Worm (Caenorhabditis elegans) whole organism, late embryonic: ENCODE measurements around the gene K01D12.8.
A peak's percentile ranks its signal among the peaks of the same experiment; 100 is the strongest.

Experiments used
- dmd-4 ChIP-seq: sonication (generic microtip); optimal IDR thresholded peaks from 2 replicates; lab custom pipeline; 2016; ENCODE audit warnings: borderline replicate concordance, missing genetic modification characterization, missing compliant biosample characterization
- elt-2 ChIP-seq: sonication (generic microtip); optimal IDR thresholded peaks from 2 replicates; lab custom pipeline; 2016; ENCODE audit warnings: missing genetic modification reagents, missing genetic modification characterization, missing compliant biosample characterization
- elt-4 ChIP-seq: sonication (generic microtip); optimal IDR thresholded peaks from 2 replicates; lab custom pipeline; 2016; ENCODE audit warnings: missing genetic modification characterization, missing compliant biosample characterization
- madf-2 ChIP-seq: sonication (generic microtip); optimal IDR thresholded peaks from 2 replicates; lab custom pipeline; 2017; ENCODE audit warnings: missing genetic modification characterization, missing compliant biosample characterization
- pha-2 ChIP-seq: sonication (generic microtip); optimal IDR thresholded peaks from 2 replicates; lab custom pipeline; 2017; ENCODE audit warnings: mild to moderate bottlenecking, missing genetic modification characterization, missing compliant biosample characterization
- pha-4 ChIP-seq: fragments of 150-350 bp; optimal IDR thresholded peaks from 2 replicates; lab custom pipeline; 2018; ENCODE audit warnings: missing biosample characterization, missing genetic modification reagents, missing genetic modification characterization
- sdc-2 ChIP-seq: sonication (generic microtip); optimal IDR thresholded peaks from 2 replicates; lab custom pipeline; 2016; ENCODE audit warnings: missing genotype, missing genetic modification characterization, missing compliant biosample characterization
- sox-4 ChIP-seq: sonication (generic microtip); optimal IDR thresholded peaks from 2 replicates; lab custom pipeline; 2017; ENCODE audit warnings: mild to moderate bottlenecking, missing genetic modification characterization, inconsistent platforms, missing compliant biosample characterization
- tbx-7 ChIP-seq: sonication (generic microtip); optimal IDR thresholded peaks from 2 replicates; lab custom pipeline; 2016; ENCODE audit warnings: missing genotype, missing genetic modification characterization, missing compliant biosample characterization

The K01D12.8 gene

DNA sequence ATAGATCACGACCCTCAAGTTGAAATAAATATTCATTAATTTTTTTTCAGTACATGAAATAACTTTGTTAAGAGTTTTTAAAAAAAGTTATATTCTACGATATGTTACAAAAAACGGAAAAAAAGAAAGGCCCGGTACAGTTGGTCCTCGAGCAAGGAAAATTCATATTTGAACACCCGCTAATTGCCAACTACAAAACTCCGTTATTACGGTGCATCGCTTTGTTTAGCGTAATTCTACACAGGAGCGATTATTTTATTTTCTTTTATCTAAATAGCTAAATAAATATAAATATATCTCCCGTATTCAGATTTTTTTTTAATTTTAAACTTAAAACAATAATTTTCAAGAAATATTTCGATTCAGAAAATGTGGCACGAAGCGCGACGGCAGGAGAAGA is 48.0 kb downstream of the K01D12.8 start, which contains the start of gene F28C1.1:
TSS of gene F28C1.1 (plus strand) at position 365 of the 400 bp plus-strand sequence.
- TF ChIP-seq elt-2 (tag; lab: Kevin White, UChicago) = peak; percentile 11
- no peak for TF ChIP-seq pha-2 (tag; lab: Kevin White, UChicago)
- TF ChIP-seq madf-2 (tag; lab: Kevin White, UChicago) = no peak
- TF ChIP-seq dmd-4 = no peak
- no peak for TF ChIP-seq sdc-2
- TF ChIP-seq tbx-7 = no peak
- no peak for TF ChIP-seq elt-4 (tag; lab: Kevin White, UChicago)
- no peak for TF ChIP-seq pha-4 (tag; lab: Kevin White, UChicago)
- no peak for TF ChIP-seq sox-4 (tag; lab: Kevin White, UChicago)
- TF ChIP-seq, all 69 proteins: peak for 1
